Worm (Caenorhabditis elegans) whole organism, L3 larva: ENCODE data around the gene Y47D3A.14.

Source experiments
- elt-3 ChIP-seq, 3 experiments: fragments of 150-350 bp in 1 of 3; sonication (generic microtip) in 2 of 3; optimal IDR thresholded peaks; 2 replicates in 2 of 3; 4 replicates in 1 of 3; lab custom pipeline; 2014 to 2017; ENCODE audit warnings: missing biosample characterization in 3 of 3, missing genetic modification characterization in 3 of 3
- nfya-1 ChIP-seq: sonication (generic microtip); optimal IDR thresholded peaks from 2 replicates; lab custom pipeline; 2017; ENCODE audit warnings: missing genetic modification characterization, mild to moderate bottlenecking, missing compliant biosample characterization, antibody characterized with exemption, moderate library complexity; ENCODE audit not compliant: insufficient read depth
- pqm-1 ChIP-seq: fragments of 150-350 bp; optimal IDR thresholded peaks from 2 replicates; lab custom pipeline; 2017; ENCODE audit warnings: missing biosample characterization, missing genetic modification characterization, inconsistent platforms

ce11 chrIII:11200879-11201518 lies 35.7 kb downstream of the Y47D3A.14 start:
- TF ChIP-seq elt-3 (tag; optimal IDR thresholded peaks at IDR 0.05; lab: Kevin White, UChicago) = no peak
- TF ChIP-seq nfya-1 (tag; lab: Kevin White, UChicago) = peak; percentile 61
- TF ChIP-seq pqm-1 = no peak
